Worm (Caenorhabditis elegans) whole organism, L2 larva: ENCODE data around the gene str-129.

Experiments used
- R02D3.7 ChIP-seq: fragments of 150-350 bp; optimal IDR thresholded peaks from 2 replicates; lab custom pipeline; 2014; ENCODE audit warnings: missing biosample characterization, missing genetic modification characterization
- alr-1 ChIP-seq: fragments of 150-350 bp; optimal IDR thresholded peaks from 2 replicates; lab custom pipeline; 2014; ENCODE audit warnings: missing biosample characterization, missing genetic modification characterization
- mab-5 ChIP-seq: fragments of 150-350 bp; optimal IDR thresholded peaks from 2 replicates; lab custom pipeline; 2014; ENCODE audit warnings: missing biosample characterization, missing genetic modification characterization
- sem-4 ChIP-seq: fragments of 150-350 bp; optimal IDR thresholded peaks from 2 replicates; lab custom pipeline; 2014; ENCODE audit warnings: missing biosample characterization, missing genetic modification reagents, missing genetic modification characterization
- snpc-4 ChIP-seq: fragments of 150-350 bp; optimal IDR thresholded peaks from 2 replicates; lab custom pipeline; 2014; ENCODE audit warnings: missing biosample characterization, missing genetic modification characterization
- unc-39 ChIP-seq: fragments of 150-350 bp; optimal IDR thresholded peaks from 2 replicates; lab custom pipeline; 2014; ENCODE audit warnings: missing biosample characterization, missing genetic modification characterization
- unc-62 ChIP-seq: fragments of 150-350 bp; optimal IDR thresholded peaks from 2 replicates; lab custom pipeline; 2014; ENCODE audit warnings: missing biosample characterization, missing genetic modification reagents, missing genetic modification characterization

DNA sequence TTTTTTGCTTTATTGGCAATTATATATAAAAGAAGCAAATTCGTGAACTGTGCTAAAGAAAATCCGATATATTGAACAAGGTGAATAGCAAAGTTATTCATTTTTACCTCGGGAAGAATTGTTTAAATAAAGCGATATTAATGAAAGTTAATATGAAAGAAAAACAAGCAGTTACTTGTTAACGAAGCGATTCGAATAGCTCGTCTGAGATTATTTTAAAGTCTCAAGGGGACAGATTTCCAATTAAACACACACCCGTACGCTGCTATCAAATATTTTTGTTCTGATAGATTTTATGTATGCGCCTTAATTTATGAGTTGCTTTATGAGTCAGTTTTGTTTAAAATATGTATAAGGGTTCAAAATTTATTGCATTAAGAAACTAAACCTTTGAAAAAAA is 24.5 kb downstream of the str-129 start, which contains the start of gene str-140:
- TF ChIP-seq sem-4 (tag; lab: Kevin White, UChicago): no peak
- TF ChIP-seq unc-62 (GFP tag; lab: Kevin White, UChicago): no peak
- no peak for TF ChIP-seq R02D3.7 (tag; lab: Kevin White, UChicago)
- no peak for TF ChIP-seq alr-1 (tag; lab: Kevin White, UChicago)
- TF ChIP-seq snpc-4 (tag; lab: Kevin White, UChicago): no peak
- no peak for TF ChIP-seq mab-5
- TF ChIP-seq unc-39 (tag; lab: Kevin White, UChicago): no peak
